Worm (Caenorhabditis elegans) whole organism, mixed stage, embryonic: ENCODE data around the gene srbc-20.

ENCODE experiments used
- M03D4.4 ChIP-seq: sonication (generic microtip); optimal IDR thresholded peaks from 2 replicates; lab custom pipeline; 2017; ENCODE audit warnings: mild to moderate bottlenecking, missing genetic modification characterization, missing compliant biosample characterization
- bed-3 ChIP-seq: fragments of 200-800 bp; sonication (Bioruptor generic); optimal IDR thresholded peaks from 3 replicates; lab custom pipeline; 2018; ENCODE audit warnings: mild to moderate bottlenecking, missing genetic modification characterization, moderate library complexity, missing compliant biosample characterization
- blmp-1 ChIP-seq: fragments of 150-350 bp; optimal IDR thresholded peaks from 2 replicates; lab custom pipeline; 2014; ENCODE audit warnings: missing biosample characterization, missing genetic modification characterization
- ceh-39 ChIP-seq: fragments of 150-350 bp; optimal IDR thresholded peaks from 2 replicates; lab custom pipeline; 2014; ENCODE audit warnings: missing biosample characterization, missing genetic modification characterization
- ceh-43 ChIP-seq: fragments of 200-800 bp; sonication (Bioruptor generic); optimal IDR thresholded peaks from 2 replicates; lab custom pipeline; 2018; ENCODE audit warnings: mild to moderate bottlenecking, missing genetic modification characterization, moderate library complexity, missing compliant biosample characterization
- ceh-83 ChIP-seq: fragments of 200-800 bp; sonication (Bioruptor generic); optimal IDR thresholded peaks from 2 replicates; lab custom pipeline; 2018; ENCODE audit warnings: mild to moderate bottlenecking, missing genetic modification characterization, missing compliant biosample characterization
- ces-1 ChIP-seq: fragments of 150-350 bp; optimal IDR thresholded peaks from 2 replicates; lab custom pipeline; 2014; ENCODE audit warnings: missing biosample characterization, missing genetic modification reagents, missing genetic modification characterization
- cnd-1 ChIP-seq: fragments of 200-800 bp; sonication (Bioruptor generic); optimal IDR thresholded peaks from 2 replicates; lab custom pipeline; 2018; ENCODE audit warnings: mild to moderate bottlenecking, missing genetic modification characterization, missing compliant biosample characterization
- drap-1 ChIP-seq: fragments of 200-800 bp; sonication (Bioruptor generic); optimal IDR thresholded peaks from 3 replicates; lab custom pipeline; 2018; ENCODE audit warnings: mild to moderate bottlenecking, missing genetic modification characterization, missing compliant biosample characterization
- elt-1 ChIP-seq: sonication (generic microtip); optimal IDR thresholded peaks from 2 replicates; lab custom pipeline; 2017; ENCODE audit warnings: missing genetic modification characterization, mild to moderate bottlenecking, missing compliant biosample characterization, antibody characterized with exemption, moderate library complexity, borderline replicate concordance; ENCODE audit not compliant: insufficient read depth
- elt-3 ChIP-seq: fragments of 150-350 bp; optimal IDR thresholded peaks from 2 replicates; lab custom pipeline; 2014; ENCODE audit warnings: missing biosample characterization, missing genetic modification characterization
- flh-1 ChIP-seq: fragments of 200-800 bp; sonication (Bioruptor generic); optimal IDR thresholded peaks from 2 replicates; lab custom pipeline; 2018; ENCODE audit warnings: mild to moderate bottlenecking, missing genetic modification characterization, moderate library complexity, missing compliant biosample characterization
- ham-2 ChIP-seq: fragments of 200-800 bp; sonication (Bioruptor generic); optimal IDR thresholded peaks from 2 replicates; lab custom pipeline; 2018; ENCODE audit warnings: mild to moderate bottlenecking, missing genetic modification characterization, missing compliant biosample characterization
- hlh-1 ChIP-seq: fragments of 150-350 bp; optimal IDR thresholded peaks from 2 replicates; lab custom pipeline; 2014; ENCODE audit warnings: missing biosample characterization, missing genetic modification reagents, missing genetic modification characterization
- lin-32 ChIP-seq: fragments of 200-800 bp; sonication (Bioruptor generic); optimal IDR thresholded peaks from 2 replicates; lab custom pipeline; 2018; ENCODE audit warnings: mild to moderate bottlenecking, missing genetic modification characterization, missing compliant biosample characterization
- lsy-2 ChIP-seq: fragments of 150-350 bp; optimal IDR thresholded peaks from 2 replicates; lab custom pipeline; 2014; ENCODE audit warnings: missing biosample characterization, missing genetic modification characterization
- mab-5 ChIP-seq: fragments of 150-350 bp; optimal IDR thresholded peaks from 2 replicates; lab custom pipeline; 2014; ENCODE audit warnings: missing biosample characterization, missing genetic modification characterization
- mls-2 ChIP-seq: sonication (generic microtip); optimal IDR thresholded peaks from 2 replicates; lab custom pipeline; 2016; ENCODE audit warnings: mild to moderate bottlenecking, missing genetic modification characterization, moderate library complexity, missing compliant biosample characterization
- nhr-2 ChIP-seq: fragments of 150-350 bp; optimal IDR thresholded peaks from 2 replicates; lab custom pipeline; 2014; ENCODE audit warnings: missing biosample characterization, missing genetic modification characterization
- nhr-237 ChIP-seq: fragments of 150-350 bp; optimal IDR thresholded peaks from 2 replicates; lab custom pipeline; 2014; ENCODE audit warnings: missing biosample characterization, missing genetic modification characterization
- nhr-28 ChIP-seq: fragments of 150-350 bp; optimal IDR thresholded peaks from 2 replicates; lab custom pipeline; 2014; ENCODE audit warnings: missing biosample characterization, missing genetic modification characterization
- nhr-76 ChIP-seq: sonication (generic microtip); optimal IDR thresholded peaks from 2 replicates; lab custom pipeline; 2017; ENCODE audit warnings: missing biosample characterization, missing genetic modification characterization
- pha-4 ChIP-seq: fragments of 150-350 bp; optimal IDR thresholded peaks from 2 replicates; lab custom pipeline; 2018; ENCODE audit warnings: missing biosample characterization, missing genetic modification reagents, missing genetic modification characterization
- sem-2 ChIP-seq: fragments of 200-800 bp; sonication (Bioruptor generic); optimal IDR thresholded peaks from 2 replicates; lab custom pipeline; 2018; ENCODE audit warnings: mild to moderate bottlenecking, missing genetic modification characterization, missing compliant biosample characterization
- snpc-4 ChIP-seq: fragments of 150-350 bp; optimal IDR thresholded peaks from 2 replicates; lab custom pipeline; 2014; ENCODE audit warnings: missing biosample characterization, missing genetic modification characterization
- sptf-1 ChIP-seq: sonication (generic microtip); optimal IDR thresholded peaks from 2 replicates; lab custom pipeline; 2017; ENCODE audit warnings: mild to moderate bottlenecking, missing genetic modification characterization, moderate library complexity, missing compliant biosample characterization
- tbx-8 ChIP-seq: fragments of 200-800 bp; sonication (Bioruptor generic); optimal IDR thresholded peaks from 2 replicates; lab custom pipeline; 2018; ENCODE audit warnings: mild to moderate bottlenecking, missing genetic modification characterization, moderate library complexity, missing compliant biosample characterization
- unc-120 ChIP-seq: sonication (generic microtip); optimal IDR thresholded peaks from 2 replicates; lab custom pipeline; 2017; ENCODE audit warnings: missing genetic modification characterization, missing compliant biosample characterization; ENCODE audit not compliant: poor library complexity, severe bottlenecking
- unc-39 ChIP-seq: fragments of 150-350 bp; optimal IDR thresholded peaks from 2 replicates; lab custom pipeline; 2014; ENCODE audit warnings: missing biosample characterization, missing genetic modification characterization
- unc-62 ChIP-seq: fragments of 150-350 bp; optimal IDR thresholded peaks from 2 replicates; lab custom pipeline; 2014; ENCODE audit warnings: missing biosample characterization, missing genetic modification reagents, missing genetic modification characterization
- zip-8 ChIP-seq: fragments of 150-350 bp; optimal IDR thresholded peaks from 2 replicates; lab custom pipeline; 2014; ENCODE audit warnings: missing biosample characterization, missing genetic modification characterization
- ztf-11 ChIP-seq: fragments of 150-350 bp; optimal IDR thresholded peaks from 2 replicates; lab custom pipeline; 2014; ENCODE audit warnings: missing biosample characterization, missing genetic modification characterization

Gene srbc-20

ce11 chrV:2134340-2134739 is 12.6 kb upstream of the srbc-20 start:
- no peak for TF ChIP-seq elt-1 (tag; lab: Kevin White, UChicago)
- no peak for TF ChIP-seq snpc-4 (tag; lab: Kevin White, UChicago)
- TF ChIP-seq pha-4 (tag; lab: Kevin White, UChicago), result no peak
- no peak for TF ChIP-seq nhr-76
- TF ChIP-seq mab-5 (tag; lab: Kevin White, UChicago), result no peak
- no peak for TF ChIP-seq ztf-11 (tag; lab: Kevin White, UChicago)
- TF ChIP-seq unc-120 (tag; lab: Kevin White, UChicago), result no peak
- TF ChIP-seq unc-39 (tag; lab: Kevin White, UChicago), result no peak
- no peak for TF ChIP-seq mls-2 (tag; lab: Kevin White, UChicago)
- no peak for TF ChIP-seq lin-32 (GFP tag; lab: Kevin White, UChicago)
- TF ChIP-seq blmp-1 (tag; lab: Kevin White, UChicago), result no peak
- TF ChIP-seq sptf-1 (tag; lab: Kevin White, UChicago), result no peak
- no peak for TF ChIP-seq tbx-8 (GFP tag; lab: Kevin White, UChicago)
- TF ChIP-seq elt-3 (tag; lab: Kevin White, UChicago), result no peak
- TF ChIP-seq ceh-43 (GFP tag; lab: Kevin White, UChicago), result no peak
- TF ChIP-seq bed-3 (GFP tag; lab: Kevin White, UChicago), result no peak
- no peak for TF ChIP-seq ceh-83 (GFP tag; lab: Kevin White, UChicago)
- TF ChIP-seq hlh-1, result no peak
- no peak for TF ChIP-seq unc-62

- TF ChIP-seq flh-1 (GFP tag; lab: Kevin White, UChicago), result no peak
- no peak for TF ChIP-seq sem-2 (GFP tag; lab: Kevin White, UChicago)
- TF ChIP-seq sptf-1 (tag; lab: Kevin White, UChicago), result peak; percentile 8
- no peak for TF ChIP-seq M03D4.4
- TF ChIP-seq nhr-237 (tag; lab: Kevin White, UChicago), result no peak
- peak; percentile 34 for TF ChIP-seq unc-120 (tag; lab: Kevin White, UChicago)
- TF ChIP-seq cnd-1, result no peak
- TF ChIP-seq, all 35 proteins: peak for 2
These were observed 11.6 kb upstream of the srbc-20 start for ce11 chrV:2135323-2135722.

- TF ChIP-seq zip-8 (tag; lab: Kevin White, UChicago) (no peak), lin-32 (GFP tag; lab: Kevin White, UChicago) (no peak), cnd-1 (no peak), elt-1 (tag; lab: Kevin White, UChicago) (no peak)
These were observed 9.9 kb upstream of the srbc-20 start for ce11 chrV:2137010-2137409.

- TF ChIP-seq tbx-8 (GFP tag; lab: Kevin White, UChicago) (no peak), unc-62 (no peak), sptf-1 (tag; lab: Kevin White, UChicago) (no peak), flh-1 (GFP tag; lab: Kevin White, UChicago) (no peak), elt-1 (tag; lab: Kevin White, UChicago) (no peak), nhr-2 (tag; lab: Kevin White, UChicago) (no peak), elt-3 (tag; lab: Kevin White, UChicago) (no peak), ham-2 (GFP tag; lab: Kevin White, UChicago) (no peak), hlh-1 (no peak), drap-1 (GFP tag; lab: Kevin White, UChicago) (no peak), blmp-1 (tag; lab: Kevin White, UChicago) (no peak), ceh-83 (GFP tag; lab: Kevin White, UChicago) (no peak), mab-5 (tag; lab: Kevin White, UChicago) (no peak), lsy-2 (no peak)
These were observed 8.6 kb upstream of the srbc-20 start for ce11 chrV:2138287-2138686.

ce11 chrV:2139918-2140317 is 7.0 kb upstream of the srbc-20 start, which contains the start of gene F22F7.7:
Gene F22F7.7, minus strand, starts transcription at chrV:2140042.
- no peak for TF ChIP-seq ceh-39 (tag; lab: Kevin White, UChicago)
- no peak for TF ChIP-seq hlh-1
- TF ChIP-seq nhr-237 (tag; lab: Kevin White, UChicago), result no peak
- no peak for TF ChIP-seq nhr-28
- TF ChIP-seq ces-1, result no peak
- TF ChIP-seq unc-62, result no peak
- TF ChIP-seq, all 35 proteins: peak for 0
